Fruit fly (Drosophila melanogaster) whole organism, embryonic: ENCODE data around the gene vir-1.
A peak's percentile ranks its signal among the peaks of the same experiment; 100 is the strongest.

ENCODE experiments used
- B-H2 ChIP-seq: fragments of 200-800 bp; sonication (Bioruptor generic); optimal IDR thresholded peaks from 2 replicates; lab custom pipeline; 2018; ENCODE audit warnings: missing biosample characterization, mild to moderate bottlenecking, missing genetic modification characterization
- CG10209 ChIP-seq: fragments of 200-800 bp; sonication (Bioruptor generic); optimal IDR thresholded peaks from 3 replicates; lab custom pipeline; 2017; ENCODE audit warnings: missing biosample characterization, mild to moderate bottlenecking, missing genetic modification characterization, missing genetic modification reagents
- CG11085 ChIP-seq: fragments of 200-800 bp; sonication (Bioruptor generic); IDR thresholded peaks from 2 replicates; pipeline ENCODE4 v1.3.6; 2022; ENCODE audit warnings: missing biosample characterization, missing genetic modification characterization
- CG11398 ChIP-seq: fragments of 200-800 bp; sonication (Bioruptor generic); optimal IDR thresholded peaks from 2 replicates; lab custom pipeline; 2016; ENCODE audit warnings: missing biosample characterization, missing genetic modification characterization
- CG13775 ChIP-seq: fragments of 200-800 bp; sonication (Bioruptor generic); optimal IDR thresholded peaks from 3 replicates; lab custom pipeline; 2017; ENCODE audit warnings: missing biosample characterization, mild to moderate bottlenecking, missing genetic modification characterization
- CG14860 ChIP-seq: fragments of 200-800 bp; sonication (Bioruptor generic); IDR thresholded peaks from 3 replicates; pipeline ENCODE4 v1.3.6; 2022; ENCODE audit warnings: missing biosample characterization, missing genetic modification characterization; ENCODE audit not compliant: partially characterized antibody
- CG14965 ChIP-seq: fragments of 200-800 bp; sonication (Bioruptor generic); optimal IDR thresholded peaks from 2 replicates; lab custom pipeline; 2016; ENCODE audit warnings: missing biosample characterization, missing genetic modification characterization, borderline replicate concordance
- CG15514 ChIP-seq: fragments of 200-800 bp; sonication (Bioruptor generic); optimal IDR thresholded peaks from 3 replicates; lab custom pipeline; 2017; ENCODE audit warnings: missing biosample characterization, missing genetic modification characterization, mild to moderate bottlenecking, moderate library complexity, missing genetic modification reagents
- CG1602 ChIP-seq: fragments of 200-800 bp; sonication (Bioruptor generic); optimal IDR thresholded peaks from 3 replicates; lab custom pipeline; 2016; ENCODE audit warnings: missing biosample characterization, missing genetic modification characterization
- CG1647 ChIP-seq: fragments of 200-800 bp; sonication (Bioruptor generic); optimal IDR thresholded peaks from 3 replicates; lab custom pipeline; 2016; ENCODE audit warnings: missing biosample characterization, missing genetic modification characterization
- CG16815 ChIP-seq: fragments of 200-800 bp; sonication (Bioruptor generic); optimal IDR thresholded peaks from 3 replicates; lab custom pipeline; 2017; ENCODE audit warnings: missing biosample characterization, mild to moderate bottlenecking, missing genetic modification characterization
- CG17385 ChIP-seq: fragments of 200-800 bp; sonication (Bioruptor generic); optimal IDR thresholded peaks from 3 replicates; lab custom pipeline; 2018; ENCODE audit warnings: missing biosample characterization, mild to moderate bottlenecking, missing genetic modification characterization
- CG17829 ChIP-seq: fragments of 200-800 bp; optimal IDR thresholded peaks from 2 replicates; lab custom pipeline; 2019; ENCODE audit warnings: missing biosample characterization, mild to moderate bottlenecking, missing genetic modification characterization, moderate library complexity
- CG34224 ChIP-seq: fragments of 200-800 bp; sonication (Bioruptor generic); IDR thresholded peaks from 3 replicates; pipeline ENCODE4 v1.3.6; 2022; ENCODE audit warnings: missing biosample characterization, missing genetic modification characterization; ENCODE audit not compliant: partially characterized antibody
- CG4328 ChIP-seq: fragments of 200-800 bp; sonication (Bioruptor generic); optimal IDR thresholded peaks from 3 replicates; lab custom pipeline; 2017; ENCODE audit warnings: missing biosample characterization, missing genetic modification reagents, missing genetic modification characterization
- CG4404 ChIP-seq: fragments of 200-800 bp; sonication (Bioruptor generic); IDR thresholded peaks from 2 replicates; pipeline ENCODE4 v1.3.6; 2022; ENCODE audit warnings: missing biosample characterization, missing genetic modification characterization
- CG4707 ChIP-seq: fragments of 200-800 bp; sonication (Bioruptor generic); optimal IDR thresholded peaks from 2 replicates; lab custom pipeline; 2018; ENCODE audit warnings: missing biosample characterization, mild to moderate bottlenecking, missing genetic modification characterization, moderate library complexity
- CG6175 ChIP-seq: fragments of 200-800 bp; sonication (Bioruptor generic); IDR thresholded peaks from 3 replicates; pipeline ENCODE4 v1.3.6; 2022; ENCODE audit warnings: missing biosample characterization, missing genetic modification characterization
- CG6765 ChIP-seq: fragments of 200-800 bp; sonication (Bioruptor generic); optimal IDR thresholded peaks from 3 replicates; lab custom pipeline; 2017; ENCODE audit warnings: missing biosample characterization, mild to moderate bottlenecking, missing genetic modification characterization
- CG6791 ChIP-seq: fragments of 200-800 bp; sonication (Bioruptor generic); IDR thresholded peaks from 3 replicates; pipeline ENCODE4 v1.3.6; 2022; ENCODE audit warnings: missing biosample characterization, missing genetic modification characterization; ENCODE audit not compliant: partially characterized antibody
- CG7928 ChIP-seq: fragments of 200-800 bp; sonication (Bioruptor generic); optimal IDR thresholded peaks from 2 replicates; lab custom pipeline; 2017; ENCODE audit warnings: missing biosample characterization, mild to moderate bottlenecking, missing genetic modification characterization
- CG7963 ChIP-seq: fragments of 200-800 bp; sonication (Bioruptor generic); IDR thresholded peaks from 3 replicates; pipeline ENCODE4 v1.3.6; 2022; ENCODE audit warnings: missing biosample characterization, missing genetic modification characterization; ENCODE audit not compliant: partially characterized antibody
- CG8388 ChIP-seq: fragments of 200-800 bp; sonication (Bioruptor generic); optimal IDR thresholded peaks from 2 replicates; lab custom pipeline; 2019; ENCODE audit warnings: missing biosample characterization, mild to moderate bottlenecking, missing genetic modification characterization, moderate library complexity
- CG9876 ChIP-seq: fragments of 200-800 bp; sonication (Bioruptor generic); optimal IDR thresholded peaks from 2 replicates; lab custom pipeline; 2016; ENCODE audit warnings: missing biosample characterization, missing genetic modification characterization
- Dfd ChIP-seq, 2 experiments: fragments of >200 bp; optimal IDR thresholded peaks; 2 replicates each; lab custom pipeline; 2017; ENCODE audit warnings: missing biosample characterization in 2 of 2, missing genetic modification characterization in 2 of 2
- Dref ChIP-seq: fragments of 200-800 bp; sonication (Bioruptor generic); IDR thresholded peaks from 2 replicates; pipeline ENCODE4 v1.3.6; 2022; ENCODE audit warnings: missing biosample characterization, missing genetic modification characterization
- HLH4C ChIP-seq: fragments of 200-800 bp; sonication (Bioruptor generic); IDR thresholded peaks from 3 replicates; pipeline ENCODE4 v1.3.6; 2022; ENCODE audit warnings: missing biosample characterization, missing genetic modification characterization; ENCODE audit not compliant: partially characterized antibody
- HLH54F ChIP-seq: fragments of 200-800 bp; sonication (Bioruptor generic); optimal IDR thresholded peaks from 3 replicates; lab custom pipeline; 2016; ENCODE audit warnings: missing biosample characterization, missing genetic modification characterization
- HmgD ChIP-seq: fragments of 200-800 bp; sonication (Bioruptor generic); optimal IDR thresholded peaks from 3 replicates; lab custom pipeline; 2016; ENCODE audit warnings: missing biosample characterization, missing genetic modification characterization
- Oli ChIP-seq: fragments of 200-800 bp; sonication (Bioruptor generic); optimal IDR thresholded peaks from 2 replicates; lab custom pipeline; 2018; ENCODE audit warnings: missing biosample characterization, mild to moderate bottlenecking, missing genetic modification characterization, moderate library complexity
- Stat92E ChIP-seq, 3 experiments: fragments of >200 bp in 2 of 3; fragments of 200-800 bp in 1 of 3; sonication (Bioruptor generic) in 1 of 3; optimal IDR thresholded peaks; 2 replicates each; lab custom pipeline; 2017 to 2019; ENCODE audit warnings: missing biosample characterization in 3 of 3, missing genetic modification characterization in 3 of 3, mild to moderate bottlenecking in 1 of 3, moderate library complexity in 1 of 3
- ash1 ChIP-seq: fragments of 200-800 bp; sonication (Bioruptor generic); optimal IDR thresholded peaks from 2 replicates; lab custom pipeline; 2018; ENCODE audit warnings: missing biosample characterization, mild to moderate bottlenecking, missing genetic modification characterization
- chinmo ChIP-seq: fragments of 200-800 bp; sonication (Bioruptor generic); IDR thresholded peaks from 4 replicates; pipeline ENCODE4 v1.3.6; 2022; ENCODE audit warnings: missing biosample characterization, missing genetic modification characterization; ENCODE audit not compliant: partially characterized antibody
- eve ChIP-seq, 2 experiments: fragments of >200 bp; optimal IDR thresholded peaks; 2 replicates each; lab custom pipeline; 2017; ENCODE audit warnings: missing biosample characterization in 2 of 2, missing genetic modification characterization in 2 of 2
- fd102C ChIP-seq: fragments of 200-800 bp; sonication (Bioruptor generic); optimal IDR thresholded peaks from 2 replicates; lab custom pipeline; 2018; ENCODE audit warnings: missing biosample characterization, mild to moderate bottlenecking, missing genetic modification characterization, moderate library complexity
- fd96Cb ChIP-seq: fragments of 200-800 bp; sonication (Bioruptor generic); optimal IDR thresholded peaks from 2 replicates; lab custom pipeline; 2018; ENCODE audit warnings: missing biosample characterization, mild to moderate bottlenecking, missing genetic modification characterization, moderate library complexity
- ftz-f1 ChIP-seq: fragments of 200-800 bp; sonication (Bioruptor generic); optimal IDR thresholded peaks from 2 replicates; lab custom pipeline; 2016; ENCODE audit warnings: missing biosample characterization, missing genetic modification characterization
- gsb ChIP-seq: fragments of 200-800 bp; sonication (Bioruptor generic); IDR thresholded peaks from 2 replicates; pipeline ENCODE4 v1.3.6; 2022; ENCODE audit warnings: missing biosample characterization, missing genetic modification characterization
- gsb-n ChIP-seq: fragments of 200-800 bp; sonication (Bioruptor generic); optimal IDR thresholded peaks from 3 replicates; lab custom pipeline; 2018; ENCODE audit warnings: missing biosample characterization, mild to moderate bottlenecking, missing genetic modification characterization
- hkb ChIP-seq, 2 experiments: fragments of 200-800 bp in 1 of 2; fragments of >200 bp in 1 of 2; sonication (Bioruptor generic) in 1 of 2; IDR thresholded peaks in 1 of 2; optimal IDR thresholded peaks in 1 of 2; 2 replicates each; pipeline versions ENCODE4 v1.3.6 to Lab custom; 2017 to 2022; ENCODE audit warnings: missing biosample characterization in 1 of 2, missing genetic modification characterization in 1 of 2
- lola ChIP-seq, 3 experiments: fragments of >200 bp in 2 of 3; fragments of 200-800 bp in 1 of 3; sonication (Bioruptor generic) in 1 of 3; optimal IDR thresholded peaks; 2 replicates each; lab custom pipeline; 2017 to 2019; ENCODE audit warnings: missing biosample characterization in 3 of 3, missing genetic modification characterization in 3 of 3, mild to moderate bottlenecking in 1 of 3, moderate library complexity in 1 of 3
- otp ChIP-seq: fragments of 200-800 bp; sonication (Bioruptor generic); IDR thresholded peaks from 3 replicates; pipeline ENCODE4, ENCODE4 v1.3.6; 2022; ENCODE audit warnings: missing biosample characterization, missing genetic modification characterization
- sens ChIP-seq: fragments of 200-800 bp; sonication (Bioruptor generic); peaks from one replicate; lab custom pipeline; 2016; ENCODE audit warnings: missing biosample characterization, missing genetic modification characterization
- sima ChIP-seq: fragments of 200-800 bp; sonication (Bioruptor generic); optimal IDR thresholded peaks from 2 replicates; lab custom pipeline; 2016; ENCODE audit warnings: missing biosample characterization, missing genetic modification characterization
- slbo ChIP-seq: fragments of 200-800 bp; sonication (Bioruptor generic); IDR thresholded peaks from 2 replicates; pipeline ENCODE4 v1.3.6; 2022; ENCODE audit warnings: missing biosample characterization, missing genetic modification characterization
- stwl ChIP-seq: fragments of 200-800 bp; sonication (Bioruptor generic); optimal IDR thresholded peaks from 3 replicates; lab custom pipeline; 2018; ENCODE audit warnings: missing biosample characterization, mild to moderate bottlenecking, missing genetic modification characterization, moderate library complexity
- unc-4 ChIP-seq: fragments of 200-800 bp; sonication (Bioruptor generic); IDR thresholded peaks from 2 replicates; pipeline ENCODE4 v1.3.6; 2022; ENCODE audit warnings: missing biosample characterization, missing genetic modification characterization; ENCODE audit not compliant: partially characterized antibody
- zen2 ChIP-seq: fragments of 200-800 bp; sonication (Bioruptor generic); IDR thresholded peaks from 3 replicates; pipeline ENCODE4 v1.3.6; 2022; ENCODE audit warnings: missing biosample characterization, missing genetic modification characterization; ENCODE audit not compliant: partially characterized antibody

The vir-1 gene

dm6 chr2L:12434535-12434938 lies 11.3 kb upstream of the vir-1 start, which contains the start of gene SC35 (continued):
- TF ChIP-seq slbo (GFP tag; lab: Robert Waterston, UW) (no peak), lola (GFP tag; optimal IDR thresholded peaks at IDR 0.05; lab: Kevin White, UChicago) (no peak), HmgD (peak; percentile 50), CG16815 (GFP tag; lab: Kevin White, UChicago) (no peak), eve (GFP tag; optimal IDR thresholded peaks at IDR 0.05; lab: Kevin White, UChicago) (no peak), CG15514 (GFP tag; lab: Kevin White, UChicago) (peak; percentile 76), CG6765 (GFP tag; lab: Kevin White, UChicago) (no peak), CG13775 (no peak), CG4328 (GFP tag; lab: Kevin White, UChicago) (no peak), CG7928 (GFP tag; lab: Kevin White, UChicago) (no peak), CG4707 (GFP tag; lab: Kevin White, UChicago) (no peak), zen2 (GFP tag; lab: Robert Waterston, UW) (no peak), Stat92E (GFP tag; optimal IDR thresholded peaks at IDR 0.05; lab: Kevin White, UChicago) (peak in 1 of 3 experiments; percentile 14), CG10209 (no peak), CG9876 (GFP tag; lab: Kevin White, UChicago) (no peak), HLH54F (GFP tag; lab: Kevin White, UChicago) (no peak), CG6175 (GFP tag; lab: Robert Waterston, UW) (no peak), CG34224 (GFP tag; lab: Robert Waterston, UW) (no peak; the same call in 2 of the 3 replicates), CG14965 (GFP tag; lab: Kevin White, UChicago) (no peak), CG8388 (no peak), sima (no peak), ftz-f1 (GFP tag; lab: Kevin White, UChicago) (peak; percentile 50), B-H2 (GFP tag; lab: Kevin White, UChicago) (no peak), CG11085 (GFP tag; lab: Robert Waterston, UW) (no peak), stwl (tag; lab: Kevin White, UChicago) (peak; percentile 4), hkb (optimal IDR thresholded peaks at IDR 0.05; lab: Kevin White, UChicago) (no peak), hkb (GFP tag; IDR thresholded peaks at IDR 0.05; lab: Robert Waterston, UW) (no peak), CG17385 (GFP tag; lab: Kevin White, UChicago) (peak; percentile 97), fd96Cb (tag; lab: Kevin White, UChicago) (no peak), Dfd (GFP tag; optimal IDR thresholded peaks at IDR 0.05; lab: Kevin White, UChicago) (no peak), otp (GFP tag; lab: Robert Waterston, UW) (0 out of 3 replicates have a peak, but pooled peaks have one; percentile 0), CG14860 (GFP tag; lab: Robert Waterston, UW) (no peak), chinmo (GFP tag; lab: Robert Waterston, UW) (peak; percentile 79; the same call in 1 of the 4 replicates), CG7963 (GFP tag; lab: Robert Waterston, UW) (0 out of 3 replicates have a peak, but pooled peaks have one; percentile 13), unc-4 (GFP tag; lab: Robert Waterston, UW) (no peak), CG6791 (GFP tag; lab: Robert Waterston, UW) (peak; percentile 9; the same call in 1 of the 3 replicates), CG1647 (GFP tag; lab: Kevin White, UChicago) (no peak), sens (peak; percentile 59), CG11398 (GFP tag; lab: Kevin White, UChicago) (no peak), fd102C (GFP tag; lab: Kevin White, UChicago) (no peak), ash1 (GFP tag; lab: Kevin White, UChicago) (no peak), CG1602 (GFP tag; lab: Kevin White, UChicago) (no peak), gsb-n (no peak), Dref (GFP tag; lab: Robert Waterston, UW) (peak; percentile 10; the same call in 1 of the 2 replicates), HLH4C (GFP tag; lab: Robert Waterston, UW) (no peak), CG17829 (tag; lab: Kevin White, UChicago) (peak; percentile 3), CG4404 (GFP tag; lab: Robert Waterston, UW) (no peak), Oli (no peak), gsb (GFP tag; lab: Robert Waterston, UW) (no peak)
